Worm (Caenorhabditis elegans) whole organism, L4 larva: ENCODE measurements around the gene atz-1.

Source experiments
- D1046.2 ChIP-seq: fragments of 200-800 bp; sonication (Bioruptor generic); IDR thresholded peaks from 2 replicates; pipeline ENCODE4 v1.3.6; 2022; ENCODE audit warnings: missing genetic modification characterization, missing compliant biosample characterization
- F37D6.2 ChIP-seq: sonication (generic microtip); optimal IDR thresholded peaks from 2 replicates; lab custom pipeline; 2016; ENCODE audit warnings: mild to moderate bottlenecking, missing genetic modification characterization, missing compliant biosample characterization
- F44E2.7 ChIP-seq: fragments of 200-800 bp; sonication (Bioruptor generic); IDR thresholded peaks from 2 replicates; pipeline ENCODE4 v2.1.2; 2022; ENCODE audit warnings: missing genetic modification characterization, missing compliant biosample characterization
- T20F7.1 ChIP-seq: fragments of 200-800 bp; sonication (Bioruptor generic); optimal IDR thresholded peaks from 2 replicates; lab custom pipeline; 2018; ENCODE audit warnings: mild to moderate bottlenecking, missing genetic modification characterization, missing compliant biosample characterization
- T26A8.4 ChIP-seq: fragments of 200-800 bp; sonication (Bioruptor generic); IDR thresholded peaks from 2 replicates; pipeline ENCODE4 v1.3.6; 2022; ENCODE audit warnings: missing genetic modification characterization, missing compliant biosample characterization
- Y5F2A.4 ChIP-seq: fragments of 200-800 bp; sonication (Bioruptor generic); optimal IDR thresholded peaks from 2 replicates; lab custom pipeline; 2018; ENCODE audit warnings: mild to moderate bottlenecking, missing genetic modification characterization, missing compliant biosample characterization
- Y75B8A.6 ChIP-seq: fragments of 200-800 bp; sonication (Bioruptor generic); IDR thresholded peaks from 2 replicates; pipeline ENCODE4 v1.3.6; 2022; ENCODE audit warnings: missing genetic modification reagents, missing genetic modification characterization, missing compliant biosample characterization
- ZK337.2 ChIP-seq: fragments of 200-800 bp; sonication (Bioruptor generic); IDR thresholded peaks from 2 replicates; pipeline ENCODE4 v1.3.6; 2022; ENCODE audit warnings: missing genetic modification reagents, missing genetic modification characterization, missing compliant biosample characterization
- aha-1 ChIP-seq: fragments of 150-350 bp; peaks from one replicate; lab custom pipeline; 2014; ENCODE audit warnings: missing biosample characterization, missing genetic modification characterization
- ceh-32 ChIP-seq: sonication (generic microtip); optimal IDR thresholded peaks from 2 replicates; lab custom pipeline; 2016; ENCODE audit warnings: mild to moderate bottlenecking, missing genetic modification characterization, missing compliant biosample characterization; ENCODE audit not compliant: poor library complexity
- ceh-44 ChIP-seq: fragments of 200-800 bp; sonication (Bioruptor generic); IDR thresholded peaks from 2 replicates; pipeline ENCODE4 v1.3.6; 2022; ENCODE audit warnings: missing genetic modification reagents, missing genetic modification characterization, missing compliant biosample characterization
- ceh-62 ChIP-seq: sonication (generic microtip); optimal IDR thresholded peaks from 2 replicates; lab custom pipeline; 2017; ENCODE audit warnings: missing biosample characterization, missing genetic modification characterization
- ceh-82 ChIP-seq: sonication (generic microtip); optimal IDR thresholded peaks from 2 replicates; lab custom pipeline; 2017; ENCODE audit warnings: missing biosample characterization, missing genetic modification characterization
- ces-1 ChIP-seq: fragments of 150-350 bp; sonication (generic microtip); optimal IDR thresholded peaks from 4 replicates; lab custom pipeline; 2014; ENCODE audit warnings: missing biosample characterization, missing genetic modification reagents, missing genetic modification characterization
- cey-2 ChIP-seq: sonication (generic microtip); optimal IDR thresholded peaks from 3 replicates; lab custom pipeline; 2017; ENCODE audit warnings: missing genetic modification characterization, mild to moderate bottlenecking, missing compliant biosample characterization, antibody characterized with exemption, borderline replicate concordance; ENCODE audit not compliant: insufficient read depth
- daf-19 ChIP-seq: fragments of 200-800 bp; sonication (Bioruptor generic); conservative IDR thresholded peaks from 2 replicates; pipeline ENCODE4 v1.3.6; 2022; ENCODE audit warnings: missing genetic modification characterization, missing compliant biosample characterization
- dpl-1 ChIP-seq: fragments of 150-350 bp; optimal IDR thresholded peaks from 2 replicates; lab custom pipeline; 2014; ENCODE audit warnings: missing biosample characterization, missing genetic modification reagents, missing genetic modification characterization
- duxl-1 ChIP-seq: sonication (generic microtip); optimal IDR thresholded peaks from 2 replicates; lab custom pipeline; 2016; ENCODE audit warnings: mild to moderate bottlenecking, missing genetic modification characterization, moderate library complexity, missing compliant biosample characterization; ENCODE audit not compliant: poor library complexity
- egl-27 ChIP-seq: sonication (generic microtip); optimal IDR thresholded peaks from 3 replicates; lab custom pipeline; 2017; ENCODE audit warnings: missing biosample characterization, missing genetic modification reagents, missing genetic modification characterization
- egl-43 ChIP-seq: fragments of 200-800 bp; sonication (Bioruptor generic); IDR thresholded peaks from 2 replicates; pipeline ENCODE4 v1.3.6; 2022; ENCODE audit warnings: missing genetic modification reagents, missing genetic modification characterization, missing compliant biosample characterization
- gei-8 ChIP-seq: fragments of 200-800 bp; sonication (Bioruptor generic); optimal IDR thresholded peaks from 2 replicates; lab custom pipeline; 2018; ENCODE audit warnings: mild to moderate bottlenecking, missing genetic modification characterization, missing compliant biosample characterization
- hlh-11 ChIP-seq: fragments of 200-800 bp; sonication (Bioruptor generic); optimal IDR thresholded peaks from 2 replicates; lab custom pipeline; 2018; ENCODE audit warnings: mild to moderate bottlenecking, missing genetic modification characterization, missing compliant biosample characterization
- hmg-1.1 ChIP-seq: fragments of 200-800 bp; sonication (Bioruptor generic); IDR thresholded peaks from 2 replicates; pipeline ENCODE4 v1.3.6; 2022; ENCODE audit warnings: missing genetic modification reagents, missing genetic modification characterization, missing compliant biosample characterization
- jun-1 ChIP-seq: fragments of 150-350 bp; optimal IDR thresholded peaks from 2 replicates; lab custom pipeline; 2014; ENCODE audit warnings: missing biosample characterization, missing genetic modification reagents, missing genetic modification characterization
- lin-1 ChIP-seq: fragments of 200-800 bp; sonication (Bioruptor generic); IDR thresholded peaks from 2 replicates; pipeline ENCODE4 v1.3.6; 2022; ENCODE audit warnings: missing genetic modification reagents, missing genetic modification characterization, missing compliant biosample characterization
- lin-13 ChIP-seq: fragments of 150-350 bp; optimal IDR thresholded peaks from 2 replicates; lab custom pipeline; 2014; ENCODE audit warnings: missing biosample characterization, missing genetic modification reagents, missing genetic modification characterization
- lin-29 ChIP-seq: fragments of 200-800 bp; sonication (Bioruptor generic); IDR thresholded peaks from 2 replicates; pipeline ENCODE4 v1.3.6; 2022; ENCODE audit warnings: missing genetic modification reagents, missing genetic modification characterization, missing compliant biosample characterization
- lin-39 ChIP-seq: fragments of 150-350 bp; optimal IDR thresholded peaks from 2 replicates; lab custom pipeline; 2014; ENCODE audit warnings: missing biosample characterization, missing genetic modification reagents, missing genetic modification characterization
- lir-3 ChIP-seq: sonication (generic microtip); optimal IDR thresholded peaks from 2 replicates; lab custom pipeline; 2016; ENCODE audit warnings: mild to moderate bottlenecking, missing genetic modification characterization, missing compliant biosample characterization
- mep-1 ChIP-seq: fragments of 150-350 bp; sonication (generic microtip); optimal IDR thresholded peaks from 3 replicates; lab custom pipeline; 2014; ENCODE audit warnings: missing biosample characterization, missing genetic modification characterization
- mxl-3 ChIP-seq: fragments of 200-800 bp; sonication (Bioruptor generic); optimal IDR thresholded peaks from 2 replicates; lab custom pipeline; 2018; ENCODE audit warnings: mild to moderate bottlenecking, missing genetic modification characterization, missing compliant biosample characterization
- nhr-102 ChIP-seq: sonication (generic microtip); optimal IDR thresholded peaks from 2 replicates; lab custom pipeline; 2016; ENCODE audit warnings: mild to moderate bottlenecking, missing genetic modification characterization, moderate library complexity, missing compliant biosample characterization
- nhr-11 ChIP-seq: fragments of 150-350 bp; optimal IDR thresholded peaks from 2 replicates; lab custom pipeline; 2014; ENCODE audit warnings: missing biosample characterization, missing genetic modification characterization
- nhr-237 ChIP-seq: sonication (generic microtip); optimal IDR thresholded peaks from 2 replicates; lab custom pipeline; 2017; ENCODE audit warnings: missing biosample characterization, missing genetic modification characterization
- nhr-25 ChIP-seq: sonication (generic microtip); optimal IDR thresholded peaks from 2 replicates; lab custom pipeline; 2017; ENCODE audit warnings: missing genetic modification characterization, mild to moderate bottlenecking, missing compliant biosample characterization, antibody characterized with exemption, moderate library complexity, borderline replicate concordance; ENCODE audit not compliant: insufficient read depth
- nhr-6 ChIP-seq: fragments of 150-350 bp; optimal IDR thresholded peaks from 2 replicates; lab custom pipeline; 2014; ENCODE audit warnings: missing biosample characterization, missing genetic modification characterization
- nhr-77 ChIP-seq: fragments of 150-350 bp; optimal IDR thresholded peaks from 2 replicates; lab custom pipeline; 2014; ENCODE audit warnings: missing biosample characterization, missing genetic modification characterization
- php-3 ChIP-seq: fragments of 200-800 bp; sonication (Bioruptor generic); IDR thresholded peaks from 2 replicates; pipeline ENCODE4 v1.3.6; 2022; ENCODE audit warnings: missing genetic modification reagents, missing genetic modification characterization, missing compliant biosample characterization
- saeg-2 ChIP-seq: fragments of 200-800 bp; sonication (Bioruptor generic); IDR thresholded peaks from 2 replicates; pipeline ENCODE4 v1.3.6; 2022; ENCODE audit warnings: missing genetic modification reagents, missing genetic modification characterization, missing compliant biosample characterization
- snpc-4 ChIP-seq: fragments of 150-350 bp; optimal IDR thresholded peaks from 2 replicates; lab custom pipeline; 2014; ENCODE audit warnings: missing biosample characterization, missing genetic modification characterization
- spr-1 ChIP-seq: sonication (generic microtip); optimal IDR thresholded peaks from 2 replicates; lab custom pipeline; 2016; ENCODE audit warnings: mild to moderate bottlenecking, missing genetic modification characterization, missing compliant biosample characterization
- spr-3 ChIP-seq: fragments of 200-800 bp; sonication (Bioruptor generic); optimal IDR thresholded peaks from 2 replicates; lab custom pipeline; 2018; ENCODE audit warnings: mild to moderate bottlenecking, missing genetic modification characterization, missing compliant biosample characterization
- tag-97 ChIP-seq: fragments of 200-800 bp; sonication (Bioruptor generic); IDR thresholded peaks from 2 replicates; pipeline ENCODE4 v1.3.6; 2022; ENCODE audit warnings: missing genetic modification characterization, missing compliant biosample characterization
- unc-39 ChIP-seq: sonication (generic microtip); optimal IDR thresholded peaks from 2 replicates; lab custom pipeline; 2017; ENCODE audit warnings: missing biosample characterization, missing genetic modification characterization
- unc-62 ChIP-seq, 3 experiments: fragments of 150-350 bp in 1 of 3; sonication (generic microtip); optimal IDR thresholded peaks in 2 of 3; peaks in 1 of 3; 1 replicate in 1 of 3; 2 replicates in 2 of 3; lab custom pipeline; 2014 to 2017; ENCODE audit warnings: missing biosample characterization in 3 of 3, missing genetic modification characterization in 3 of 3, missing genetic modification reagents in 3 of 3, missing genotype in 1 of 3
- zag-1 ChIP-seq: fragments of 150-350 bp; optimal IDR thresholded peaks from 2 replicates; lab custom pipeline; 2014; ENCODE audit warnings: missing biosample characterization, missing genetic modification characterization
- zfp-3 ChIP-seq: fragments of 200-800 bp; sonication (Bioruptor generic); conservative IDR thresholded peaks from 2 replicates; pipeline ENCODE4 v1.3.6; 2022; ENCODE audit warnings: missing genetic modification reagents, missing genetic modification characterization, missing compliant biosample characterization
- zip-2 ChIP-seq: fragments of 150-350 bp; optimal IDR thresholded peaks from 2 replicates; lab custom pipeline; 2014; ENCODE audit warnings: missing biosample characterization, missing genetic modification characterization
- ztf-11 ChIP-seq: fragments of 150-350 bp; optimal IDR thresholded peaks from 2 replicates; lab custom pipeline; 2014; ENCODE audit warnings: missing biosample characterization, missing genetic modification characterization
- ztf-7 ChIP-seq: fragments of 150-350 bp; optimal IDR thresholded peaks from 2 replicates; lab custom pipeline; 2014; ENCODE audit warnings: missing biosample characterization, missing genetic modification characterization

Gene atz-1

DNA sequence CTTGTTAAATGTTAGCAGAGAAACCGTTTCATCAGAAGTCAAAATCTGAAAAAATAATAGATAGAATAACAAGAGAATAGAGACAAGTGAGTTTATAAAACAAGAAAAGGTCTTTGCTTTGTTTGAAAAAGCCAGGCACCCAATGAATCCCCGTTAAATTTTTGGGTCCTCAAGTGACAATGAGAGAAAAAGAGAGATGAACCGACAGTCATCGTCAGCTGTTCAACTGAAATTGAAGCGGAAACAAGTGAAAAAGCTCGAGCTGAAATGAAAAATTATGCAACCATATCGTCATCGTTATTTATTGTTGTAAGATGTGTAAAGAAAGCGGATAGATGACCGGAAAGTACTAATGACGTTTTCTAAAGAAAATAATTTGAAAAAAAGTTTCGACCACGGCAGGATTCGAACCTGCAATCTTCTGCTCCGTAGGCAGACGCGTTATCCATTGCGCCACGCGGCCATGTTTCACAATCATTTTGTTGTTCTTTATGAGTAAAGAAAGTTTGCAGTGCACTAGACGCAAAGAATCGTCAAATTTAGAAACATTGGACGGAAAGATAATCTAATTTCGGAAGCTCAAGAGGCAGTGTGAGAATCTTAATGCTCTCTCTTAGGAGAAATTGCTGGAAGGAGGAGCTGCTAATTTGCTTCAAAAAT is 41.7 kb upstream of the atz-1 start, which contains the start of gene F08G5.3:
F08G5.3 (minus strand) TSS at position 51 of the 660 bp plus-strand sequence.
- TF ChIP-seq mep-1 (peak; percentile 49), tag-97 (GFP tag; lab: Robert Waterston, UW) (no peak), lin-29 (no peak), nhr-6 (tag; lab: Kevin White, UChicago) (peak; percentile 50), nhr-237 (tag; lab: Kevin White, UChicago) (no peak), daf-19 (no peak), F44E2.7 (GFP tag; lab: Robert Waterston, UW) (no peak), lin-13 (no peak), ZK337.2 (GFP tag; lab: Robert Waterston, UW) (peak; percentile 73), ces-1 (GFP tag; lab: Kevin White, UChicago) (no peak), mxl-3 (no peak), duxl-1 (peak; percentile 37), ceh-62 (tag; lab: Kevin White, UChicago) (no peak), lin-39 (tag; lab: Kevin White, UChicago) (no peak), ztf-11 (tag; lab: Kevin White, UChicago) (no peak), spr-3 (GFP tag; lab: Kevin White, UChicago) (peak; percentile 53), F37D6.2 (tag; lab: Kevin White, UChicago) (no peak), unc-39 (no peak), zag-1 (no peak), saeg-2 (GFP tag; lab: Robert Waterston, UW) (peak; percentile 66; the same call in 1 of the 2 replicates), spr-1 (no peak), T20F7.1 (GFP tag; lab: Kevin White, UChicago) (peak; percentile 41), nhr-102 (tag; lab: Kevin White, UChicago) (peak; percentile 65), T26A8.4 (GFP tag; lab: Robert Waterston, UW) (peak; percentile 67), lin-1 (peak; percentile 55; the same call in 1 of the 2 replicates), zip-2 (no peak), unc-62 (GFP tag; optimal IDR thresholded peaks at IDR 0.05 in 1 of 2; lab: Kevin White, UChicago) (no peak), unc-62 (tag; optimal IDR thresholded peaks at IDR 0.05; lab: Kevin White, UChicago) (no peak), gei-8 (GFP tag; lab: Kevin White, UChicago) (peak; percentile 72), ceh-32 (tag; lab: Kevin White, UChicago) (no peak), hlh-11 (tag; lab: Kevin White, UChicago) (peak; percentile 59), ceh-82 (tag; lab: Kevin White, UChicago) (no peak), aha-1 (tag; lab: Kevin White, UChicago) (no peak), jun-1 (no peak), php-3 (peak; percentile 31; the same call in 1 of the 2 replicates), cey-2 (tag; lab: Kevin White, UChicago) (no peak), D1046.2 (GFP tag; lab: Robert Waterston, UW) (peak; percentile 82; the same call in 1 of the 2 replicates), ztf-7 (peak; percentile 78), Y75B8A.6 (GFP tag; lab: Robert Waterston, UW) (0 out of 2 replicates have a peak, but pooled peaks have one; percentile 53), Y5F2A.4 (GFP tag; lab: Kevin White, UChicago) (peak; percentile 25), egl-27 (tag; lab: Kevin White, UChicago) (no peak), lir-3 (tag; lab: Kevin White, UChicago) (peak; percentile 49), hmg-1.1 (GFP tag; lab: Robert Waterston, UW) (peak; percentile 76), nhr-77 (peak; percentile 32), ceh-44 (GFP tag; lab: Robert Waterston, UW) (0 out of 2 replicates have a peak, but pooled peaks have one; percentile 43), nhr-11 (no peak), dpl-1 (GFP tag; lab: Kevin White, UChicago) (no peak), snpc-4 (tag; lab: Kevin White, UChicago) (no peak), zfp-3 (peak; percentile 81), nhr-25 (no peak), egl-43 (peak; percentile 91)
